Worm (Caenorhabditis elegans): ENCODE data around the gene C06A12.19.

C06A12.19 gene

ce11 chrIV:17413343-17413742 is 26.6 kb downstream of the C06A12.19 start:
- TF ChIP-seq nhr-11 (tag; optimal IDR thresholded peaks at IDR 0.05) (no peak), unc-62 (GFP tag; optimal IDR thresholded peaks at IDR 0.05 in 1 of 2) (peak in 1 of 2 experiments; percentile 90), unc-62 (tag; optimal IDR thresholded peaks at IDR 0.05) (no peak), nhr-42 (GFP tag; IDR thresholded peaks at IDR 0.05) (no peak), dmd-8 (GFP tag; IDR thresholded peaks at IDR 0.05) (no peak), hif-1 (tag; optimal IDR thresholded peaks at IDR 0.05) (no peak)

DNA sequence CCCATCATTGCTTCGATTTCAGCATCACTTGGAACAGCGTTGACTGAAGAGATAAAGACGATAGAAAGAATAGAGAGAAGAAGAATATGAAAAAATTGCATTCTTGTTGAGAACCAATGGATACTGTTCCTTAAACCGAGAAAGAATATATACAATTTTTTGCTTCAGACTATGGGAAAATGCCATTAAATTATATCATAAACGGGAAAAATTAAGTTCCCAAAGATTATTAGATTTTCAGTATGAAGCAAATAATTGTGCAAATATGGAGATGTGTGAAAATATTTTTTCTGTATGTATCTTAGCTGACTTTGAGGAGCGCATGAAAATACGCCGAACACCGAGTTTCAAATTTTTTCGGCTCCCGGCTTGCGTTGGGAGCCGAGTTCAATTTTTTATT is 32.4 kb downstream of the C06A12.19 start, which contains the start of gene T02D1.9:
T02D1.9 (minus strand) TSS at position 101 of the 400 bp plus-strand sequence.
- TF ChIP-seq ceh-44 (GFP tag; IDR thresholded peaks at IDR 0.05): no peak
- TF ChIP-seq aha-1 (tag): peak; percentile 26

DNA sequence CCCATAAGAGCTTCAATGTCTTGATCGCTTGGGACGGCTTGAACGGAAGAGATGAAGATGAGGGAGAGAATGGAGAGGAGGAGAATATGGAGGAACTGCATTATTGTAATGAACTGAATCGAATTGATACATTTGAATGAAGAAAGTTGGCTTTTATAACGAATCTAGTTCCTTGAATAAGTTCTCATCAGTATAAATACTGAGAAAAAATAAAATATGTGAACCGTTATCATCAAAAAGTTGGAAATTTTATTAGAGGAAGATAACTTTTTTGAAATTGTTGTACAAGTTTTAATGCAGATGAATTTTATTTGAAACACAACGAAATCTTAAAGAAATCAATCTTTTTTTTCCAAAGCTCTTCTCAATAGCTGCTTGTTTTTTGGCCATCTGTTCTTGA is 32.9 kb downstream of the C06A12.19 start, which contains the start of gene T02D1.7:
T02D1.7 (minus strand) TSS at position 101 of the 400 bp plus-strand sequence.
- TF ChIP-seq nhr-237 (tag; optimal IDR thresholded peaks at IDR 0.05) (no peak), snpc-4 (tag; optimal IDR thresholded peaks at IDR 0.05) (no peak), mes-2 (tag; optimal IDR thresholded peaks at IDR 0.05; ENCODE audit: poor library complexity, severe bottlenecking) (no peak), skn-1 (tag; optimal IDR thresholded peaks at IDR 0.05) (no peak), fos-1 (tag; optimal IDR thresholded peaks at IDR 0.05) (no peak), dmd-9 (GFP tag; IDR thresholded peaks at IDR 0.05) (no peak), php-3 (GFP tag; IDR thresholded peaks at IDR 0.05) (no peak), dpl-1 (GFP tag; optimal IDR thresholded peaks at IDR 0.05) (no peak), F49E8.2 (tag; optimal IDR thresholded peaks at IDR 0.05; ENCODE audit: borderline replicate concordance) (no peak), ceh-20 (GFP tag; IDR thresholded peaks at IDR 0.05) (no peak), lin-39 (tag; optimal IDR thresholded peaks at IDR 0.05) (no peak), dmd-8 (GFP tag; IDR thresholded peaks at IDR 0.05) (no peak), unc-130 (GFP tag; optimal IDR thresholded peaks at IDR 0.05) (no peak)

ce11 chrIV:17406119-17406518 is 33.8 kb downstream of the C06A12.19 start:
- TF ChIP-seq zfp-2 (tag; optimal IDR thresholded peaks at IDR 0.05) (no peak), zfp-3 (GFP tag; conservative IDR thresholded peaks at IDR 0.05) (no peak), ztf-7 (tag; optimal IDR thresholded peaks at IDR 0.05) (peak; percentile 73), F49E8.2 (tag; optimal IDR thresholded peaks at IDR 0.05; ENCODE audit: borderline replicate concordance) (no peak), mdt-29 (GFP tag; IDR thresholded peaks at IDR 0.05) (no peak), arid-1 (GFP tag; conservative IDR thresholded peaks at IDR 0.05) (no peak), fkh-10 (GFP tag; optimal IDR thresholded peaks at IDR 0.05) (no peak), Y5F2A.4 (GFP tag; optimal IDR thresholded peaks at IDR 0.05) (no peak), pha-4 (GFP tag; IDR thresholded peaks at IDR 0.05) (no peak), pha-4 (tag; optimal IDR thresholded peaks at IDR 0.05) (no peak), lin-13 (GFP tag; optimal IDR thresholded peaks at IDR 0.05) (no peak), ceh-82 (tag; optimal IDR thresholded peaks at IDR 0.05) (no peak), Y75B8A.6 (GFP tag; IDR thresholded peaks at IDR 0.05) (no peak), mxl-2 (GFP tag; conservative IDR thresholded peaks at IDR 0.05) (no peak), ces-1 (GFP tag; optimal IDR thresholded peaks at IDR 0.05) (no peak), mdl-1 (tag; optimal IDR thresholded peaks at IDR 0.05) (no peak), dmd-6 (GFP tag; IDR thresholded peaks at IDR 0.05) (no peak; the same call in 1 of the 2 replicates), F26F4.8 (GFP tag; conservative IDR thresholded peaks at IDR 0.05) (no peak), dve-1 (tag; optimal IDR thresholded peaks at IDR 0.05; ENCODE audit: insufficient read depth) (peak; percentile 55), F10B5.3 (tag; optimal IDR thresholded peaks at IDR 0.05) (no peak), lin-29 (GFP tag; IDR thresholded peaks at IDR 0.05) (no peak), spr-3 (GFP tag; optimal IDR thresholded peaks at IDR 0.05) (no peak), nhr-76 (tag; optimal IDR thresholded peaks at IDR 0.05) (no peak), daf-16 (GFP tag; optimal IDR thresholded peaks at IDR 0.05) (no peak), daf-16 (tag; optimal IDR thresholded peaks at IDR 0.05) (peak; percentile 82), nhr-42 (GFP tag; IDR thresholded peaks at IDR 0.05) (no peak), D1046.2 (GFP tag; IDR thresholded peaks at IDR 0.05) (no peak), egl-27 (tag; optimal IDR thresholded peaks at IDR 0.05) (no peak), hlh-30 (tag; optimal IDR thresholded peaks at IDR 0.05; ENCODE audit: insufficient read depth) (no peak), pqm-1 (tag; optimal IDR thresholded peaks at IDR 0.05) (peak; percentile 9)

Data from whole organism, L4 larva.